ENCODE assay signal across 3 fruit fly cellular contexts in the genomic region with DNA sequence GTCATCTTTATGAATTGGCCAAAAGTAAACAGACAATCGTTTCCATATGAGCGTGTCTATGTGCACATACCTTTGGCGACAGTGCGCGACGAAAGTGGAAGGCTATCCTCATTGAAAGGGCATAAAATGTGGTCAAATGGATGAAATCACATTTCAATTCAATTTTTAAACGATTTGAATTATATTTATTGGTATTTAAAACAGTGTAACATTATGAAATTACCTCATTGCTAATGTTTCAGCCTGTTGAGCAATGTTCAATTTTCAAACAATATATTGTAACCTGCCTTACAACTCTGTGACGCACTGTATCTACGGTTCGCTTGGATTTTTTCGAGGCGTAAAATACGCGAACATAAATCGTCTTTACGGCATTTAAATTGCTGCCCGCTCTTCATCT.
TF ChIP-seq lines count a peak whose summit lies in the region.

No protein-coding gene starts in this region.

- TF ChIP-seq CTCF in whole organism, embryonic (GFP tag; optimal IDR thresholded peaks at IDR 0.05; lab: Kevin White, UChicago), result no peak

TF ChIP-seq in whole organism, embryonic, 481 proteins besides CTCF, POLR2A, EP300 and RAD21 (continues in another document):
- TF ChIP-seq ci (GFP tag; IDR thresholded peaks at IDR 0.05; lab: Robert Waterston, UW) (no peak), Dbx (GFP tag; IDR thresholded peaks at IDR 0.05; lab: Robert Waterston, UW) (peak; percentile 48; the same call in 2 of the 3 replicates), Gsc (GFP tag; IDR thresholded peaks at IDR 0.05; lab: Robert Waterston, UW) (no peak), CG34376 (GFP tag; optimal IDR thresholded peaks at IDR 0.05; lab: Kevin White, UChicago) (no peak), Doc3 (GFP tag; IDR thresholded peaks at IDR 0.05; lab: Robert Waterston, UW; ENCODE audit: partially characterized antibody) (no peak), CG12769 (tag; optimal IDR thresholded peaks at IDR 0.05; lab: Kevin White, UChicago) (peak; percentile 72), CG2678 (tag; optimal IDR thresholded peaks at IDR 0.05; lab: Kevin White, UChicago) (peak; percentile 69), CG14965 (GFP tag; optimal IDR thresholded peaks at IDR 0.05; lab: Kevin White, UChicago; ENCODE audit: borderline replicate concordance) (no peak), CG7556 (GFP tag; optimal IDR thresholded peaks at IDR 0.05; lab: Kevin White, UChicago) (peak; percentile 22), CG30431 (GFP tag; optimal IDR thresholded peaks at IDR 0.05; lab: Kevin White, UChicago) (no peak), vfl (GFP tag; optimal IDR thresholded peaks at IDR 0.05; lab: Kevin White, UChicago) (no peak), otp (GFP tag; IDR thresholded peaks at IDR 0.05; lab: Robert Waterston, UW) (no peak), ssp (GFP tag; IDR thresholded peaks at IDR 0.05; lab: Robert Waterston, UW) (no peak), CG8944 (GFP tag; optimal IDR thresholded peaks at IDR 0.05; lab: Kevin White, UChicago) (no peak), CG11504 (tag; optimal IDR thresholded peaks at IDR 0.05; lab: Kevin White, UChicago) (peak; percentile 62), CG3281 (GFP tag; optimal IDR thresholded peaks at IDR 0.05; lab: Kevin White, UChicago) (peak; percentile 65), eve (GFP tag; optimal IDR thresholded peaks at IDR 0.05; lab: Kevin White, UChicago) (no peak), gro (GFP tag; optimal IDR thresholded peaks at IDR 0.05; lab: Kevin White, UChicago) (peak; percentile 4), CG4707 (GFP tag; optimal IDR thresholded peaks at IDR 0.05; lab: Kevin White, UChicago) (no peak), Nf-YB (GFP tag; optimal IDR thresholded peaks at IDR 0.05; lab: Kevin White, UChicago) (no peak), sens-2 (GFP tag; IDR thresholded peaks at IDR 0.05; lab: Robert Waterston, UW) (no peak), E2f2 (GFP tag; IDR thresholded peaks at IDR 0.05; lab: Robert Waterston, UW) (peak; percentile 17; the same call in 1 of the 2 replicates), CG4404 (GFP tag; IDR thresholded peaks at IDR 0.05; lab: Robert Waterston, UW) (peak; percentile 54), CG4328 (GFP tag; optimal IDR thresholded peaks at IDR 0.05; lab: Kevin White, UChicago) (no peak), fu2 (GFP tag; optimal IDR thresholded peaks at IDR 0.05; lab: Kevin White, UChicago) (no peak), Gug (GFP tag; IDR thresholded peaks at IDR 0.05; lab: Robert Waterston, UW) (peak; percentile 17; the same call in 1 of the 4 replicates), shn (GFP tag; optimal IDR thresholded peaks at IDR 0.05; lab: Kevin White, UChicago) (no peak), ara (GFP tag; IDR thresholded peaks at IDR 0.05; lab: Robert Waterston, UW) (no peak), CG10274 (GFP tag; optimal IDR thresholded peaks at IDR 0.05; lab: Kevin White, UChicago) (peak; percentile 4)

TF ChIP-seq in whole organism, prepupa, 60 proteins besides CTCF, POLR2A, EP300 and RAD21:
- TF ChIP-seq Sox102F (GFP tag; optimal IDR thresholded peaks at IDR 0.05; lab: Kevin White, UChicago), result no peak
- TF ChIP-seq Smox (GFP tag; optimal IDR thresholded peaks at IDR 0.05; lab: Kevin White, UChicago), result no peak
- no peak for TF ChIP-seq Hr38 (GFP tag; optimal IDR thresholded peaks at IDR 0.05; lab: Kevin White, UChicago)
- no peak for TF ChIP-seq topi (GFP tag; optimal IDR thresholded peaks at IDR 0.05; lab: Kevin White, UChicago)
- TF ChIP-seq CG10631 (GFP tag; optimal IDR thresholded peaks at IDR 0.05; lab: Kevin White, UChicago), result no peak
- TF ChIP-seq CG16779 (tag; optimal IDR thresholded peaks at IDR 0.05; lab: Kevin White, UChicago), result no peak
- peak; percentile 19 for TF ChIP-seq pdm3 (GFP tag; optimal IDR thresholded peaks at IDR 0.05; lab: Kevin White, UChicago)
- TF ChIP-seq CG9139 (GFP tag; optimal IDR thresholded peaks at IDR 0.05; lab: Kevin White, UChicago), result no peak
- TF ChIP-seq CG32006 (GFP tag; optimal IDR thresholded peaks at IDR 0.05; lab: Kevin White, UChicago), result peak; percentile 51
- TF ChIP-seq eg (GFP tag; IDR thresholded peaks at IDR 0.05; lab: Robert Waterston, UW), result peak; percentile 41; the same call in 1 of the 3 replicates
- TF ChIP-seq ss (GFP tag; optimal IDR thresholded peaks at IDR 0.05; lab: Kevin White, UChicago), result no peak
- no peak for TF ChIP-seq fd85E (GFP tag; optimal IDR thresholded peaks at IDR 0.05; lab: Kevin White, UChicago)
- no peak for TF ChIP-seq cyc (GFP tag; optimal IDR thresholded peaks at IDR 0.05; lab: Kevin White, UChicago)
- TF ChIP-seq OdsH (GFP tag; optimal IDR thresholded peaks at IDR 0.05; lab: Kevin White, UChicago), result peak; percentile 6
- peak; percentile 52 for TF ChIP-seq CG15336 (GFP tag; IDR thresholded peaks at IDR 0.05; lab: Robert Waterston, UW)
- no peak for TF ChIP-seq CG3032 (tag; optimal IDR thresholded peaks at IDR 0.05; lab: Kevin White, UChicago)
- TF ChIP-seq fkh (GFP tag; optimal IDR thresholded peaks at IDR 0.05; lab: Kevin White, UChicago), result peak; percentile 14
- TF ChIP-seq Ets96B (tag; optimal IDR thresholded peaks at IDR 0.05; lab: Kevin White, UChicago), result no peak
- TF ChIP-seq Hr4 (GFP tag; optimal IDR thresholded peaks at IDR 0.05; lab: Kevin White, UChicago), result peak; percentile 37
- no peak for TF ChIP-seq CG4318 (GFP tag; optimal IDR thresholded peaks at IDR 0.05; lab: Kevin White, UChicago)
- no peak for TF ChIP-seq CG1621 (tag; optimal IDR thresholded peaks at IDR 0.05; lab: Kevin White, UChicago)
- TF ChIP-seq CG6276 (GFP tag; optimal IDR thresholded peaks at IDR 0.05; lab: Kevin White, UChicago), result peak; percentile 6
- TF ChIP-seq CG8119 (GFP tag; IDR thresholded peaks at IDR 0.05; lab: Robert Waterston, UW), result peak; percentile 56
- no peak for TF ChIP-seq esn (GFP tag; optimal IDR thresholded peaks at IDR 0.05; lab: Kevin White, UChicago)
- TF ChIP-seq lz (GFP tag; optimal IDR thresholded peaks at IDR 0.05; lab: Kevin White, UChicago), result no peak
- TF ChIP-seq acj6 (GFP tag; optimal IDR thresholded peaks at IDR 0.05; lab: Kevin White, UChicago), result no peak
- TF ChIP-seq Eip78C (GFP tag; lab: Kevin White, UChicago), result peak; percentile 47

TF ChIP-seq in whole organism, pupa, 21 proteins besides CTCF, POLR2A, EP300 and RAD21:
- no peak for TF ChIP-seq Pif1B (GFP tag; optimal IDR thresholded peaks at IDR 0.05; lab: Kevin White, UChicago)
- TF ChIP-seq Snoo (tag; optimal IDR thresholded peaks at IDR 0.05; lab: Kevin White, UChicago), result no peak
- TF ChIP-seq EcR (GFP tag; optimal IDR thresholded peaks at IDR 0.05; lab: Kevin White, UChicago), result no peak
- TF ChIP-seq D1 (tag; optimal IDR thresholded peaks at IDR 0.05; lab: Kevin White, UChicago), result no peak
- TF ChIP-seq Ets98B (GFP tag; IDR thresholded peaks at IDR 0.05; lab: Robert Waterston, UW), result peak; percentile 22; the same call in 1 of the 2 replicates
- 0 out of 2 replicates have a peak, but pooled peaks have one; percentile 27 for TF ChIP-seq CG32121 (GFP tag; IDR thresholded peaks at IDR 0.05; lab: Robert Waterston, UW)
- peak; percentile 42 for TF ChIP-seq CG14655 (GFP tag; optimal IDR thresholded peaks at IDR 0.05; lab: Kevin White, UChicago)
- TF ChIP-seq CG9948 (tag; optimal IDR thresholded peaks at IDR 0.05; lab: Kevin White, UChicago), result no peak
- no peak for TF ChIP-seq CG13204 (GFP tag; optimal IDR thresholded peaks at IDR 0.05; lab: Kevin White, UChicago)
- TF ChIP-seq CG34367 (tag; optimal IDR thresholded peaks at IDR 0.05; lab: Kevin White, UChicago), result no peak
- 0 out of 2 replicates have a peak, but pooled peaks have one; percentile 19 for TF ChIP-seq CG12605 (GFP tag; IDR thresholded peaks at IDR 0.05; lab: Robert Waterston, UW)
- peak; percentile 34 for TF ChIP-seq CG8301 (tag; optimal IDR thresholded peaks at IDR 0.05; lab: Kevin White, UChicago)
- no peak for TF ChIP-seq rn (GFP tag; IDR thresholded peaks at IDR 0.05; lab: Robert Waterston, UW)
- no peak for TF ChIP-seq gl (tag; optimal IDR thresholded peaks at IDR 0.05; lab: Kevin White, UChicago)
- TF ChIP-seq CG17806 (tag; optimal IDR thresholded peaks at IDR 0.05; lab: Kevin White, UChicago), result no peak
- TF ChIP-seq fd96Ca (GFP tag; IDR thresholded peaks at IDR 0.05; lab: Robert Waterston, UW), result no peak
- TF ChIP-seq CG8159 (tag; optimal IDR thresholded peaks at IDR 0.05; lab: Kevin White, UChicago), result no peak
- no peak for TF ChIP-seq CG15710 (tag; optimal IDR thresholded peaks at IDR 0.05; lab: Kevin White, UChicago)
- no peak for TF ChIP-seq CG10348 (GFP tag; IDR thresholded peaks at IDR 0.05; lab: Robert Waterston, UW)
- no peak for TF ChIP-seq Pif1A (GFP tag; optimal IDR thresholded peaks at IDR 0.05; lab: Kevin White, UChicago)
- TF ChIP-seq CG4496 (GFP tag; IDR thresholded peaks at IDR 0.05; lab: Robert Waterston, UW), result peak; percentile 49; the same call in 2 of the 3 replicates
